Worm (Caenorhabditis elegans) whole organism, L1 larva: ENCODE results near the gene T24C4.3.
A peak's percentile ranks its signal among the peaks of the same experiment; 100 is the strongest.

ENCODE experiments used
- C16A3.4 ChIP-seq: fragments of 150-350 bp; optimal IDR thresholded peaks from 2 replicates; lab custom pipeline; 2014; ENCODE audit warnings: missing biosample characterization, missing genetic modification characterization
- aha-1 ChIP-seq: fragments of 150-350 bp; optimal IDR thresholded peaks from 2 replicates; lab custom pipeline; 2014; ENCODE audit warnings: missing biosample characterization, missing genetic modification characterization
- alr-1 ChIP-seq: fragments of 200-800 bp; sonication (Bioruptor generic); optimal IDR thresholded peaks from 2 replicates; lab custom pipeline; 2018; ENCODE audit warnings: borderline replicate concordance, mild to moderate bottlenecking, missing genetic modification characterization, missing compliant biosample characterization
- ama-1 ChIP-seq: fragments of 150-350 bp; optimal IDR thresholded peaks from 2 replicates; lab custom pipeline; 2014
- blmp-1 ChIP-seq: fragments of 150-350 bp; optimal IDR thresholded peaks from 2 replicates; lab custom pipeline; 2014; ENCODE audit warnings: missing biosample characterization, missing genetic modification characterization
- ceh-8 ChIP-seq: fragments of 200-800 bp; sonication (Bioruptor generic); optimal IDR thresholded peaks from 2 replicates; lab custom pipeline; 2018; ENCODE audit warnings: mild to moderate bottlenecking, missing genetic modification characterization, moderate library complexity, missing compliant biosample characterization
- ceh-82 ChIP-seq, 3 experiments: fragments of 150-350 bp in 1 of 3; sonication (generic microtip) in 2 of 3; optimal IDR thresholded peaks; 2 replicates each; lab custom pipeline; 2014 to 2017; ENCODE audit warnings: missing biosample characterization in 3 of 3, missing genetic modification characterization in 3 of 3
- dpl-1 ChIP-seq, 3 experiments: fragments of 150-350 bp in 2 of 3; sonication (generic microtip) in 1 of 3; optimal IDR thresholded peaks; 2 replicates each; lab custom pipeline; 2014 to 2017; ENCODE audit warnings: missing biosample characterization in 3 of 3, missing genetic modification characterization in 3 of 3, missing genetic modification reagents in 3 of 3
- dsc-1 ChIP-seq: sonication (generic microtip); optimal IDR thresholded peaks from 2 replicates; lab custom pipeline; 2016; ENCODE audit warnings: mild to moderate bottlenecking, missing genetic modification characterization, missing compliant biosample characterization
- efl-1 ChIP-seq, 4 experiments: fragments of 150-350 bp; optimal IDR thresholded peaks in 3 of 4; peaks in 1 of 4; 1 replicate in 1 of 4; 2 replicates in 3 of 4; lab custom pipeline; 2014; ENCODE audit warnings: missing biosample characterization in 2 of 4, missing genetic modification characterization in 2 of 4, missing genetic modification reagents in 2 of 4
- egl-27 ChIP-seq, 2 experiments: fragments of 150-350 bp in 1 of 2; sonication (generic microtip); optimal IDR thresholded peaks; 3 replicates each; lab custom pipeline; 2017 to 2018; ENCODE audit warnings: missing biosample characterization in 2 of 2, missing genetic modification characterization in 2 of 2, missing genetic modification reagents in 2 of 2
- elt-3 ChIP-seq, 6 experiments: fragments of 150-350 bp in 1 of 6; sonication (generic microtip); optimal IDR thresholded peaks; 2 replicates each; lab custom pipeline; 2017 to 2018; ENCODE audit warnings: missing biosample characterization in 6 of 6, missing genetic modification characterization in 6 of 6, inconsistent platforms in 1 of 6
- fkh-8 ChIP-seq: sonication (generic microtip); optimal IDR thresholded peaks from 2 replicates; lab custom pipeline; 2016; ENCODE audit warnings: mild to moderate bottlenecking, missing genetic modification characterization, missing compliant biosample characterization
- fos-1 ChIP-seq: fragments of 150-350 bp; optimal IDR thresholded peaks from 2 replicates; lab custom pipeline; 2014; ENCODE audit warnings: missing biosample characterization, missing genetic modification characterization
- hpl-2 ChIP-seq: fragments of 150-350 bp; optimal IDR thresholded peaks from 2 replicates; lab custom pipeline; 2014; ENCODE audit warnings: missing biosample characterization, missing genetic modification reagents, missing genetic modification characterization
- irx-1 ChIP-seq: sonication (generic microtip); optimal IDR thresholded peaks from 2 replicates; lab custom pipeline; 2016; ENCODE audit warnings: missing genetic modification characterization, missing compliant biosample characterization
- lin-15B ChIP-seq: fragments of 150-350 bp; sonication (generic microtip); optimal IDR thresholded peaks from 3 replicates; lab custom pipeline; 2014; ENCODE audit warnings: missing biosample characterization, missing genetic modification characterization
- lin-35 ChIP-seq, 2 experiments: fragments of 150-350 bp; optimal IDR thresholded peaks; 2 replicates each; lab custom pipeline; 2014; ENCODE audit warnings: missing biosample characterization in 2 of 2, missing genetic modification characterization in 2 of 2, missing genetic modification reagents in 2 of 2
- lir-3 ChIP-seq: sonication (generic microtip); optimal IDR thresholded peaks from 2 replicates; lab custom pipeline; 2016; ENCODE audit warnings: mild to moderate bottlenecking, missing genetic modification characterization, moderate library complexity, missing compliant biosample characterization; ENCODE audit not compliant: poor library complexity
- lsy-2 ChIP-seq, 2 experiments: fragments of 150-350 bp; optimal IDR thresholded peaks; 2 replicates each; lab custom pipeline; 2014; ENCODE audit warnings: missing biosample characterization in 2 of 2, missing genetic modification characterization in 2 of 2
- mef-2 ChIP-seq: fragments of 150-350 bp; optimal IDR thresholded peaks from 2 replicates; lab custom pipeline; 2014; ENCODE audit warnings: missing biosample characterization, missing genetic modification characterization
- nhr-11 ChIP-seq: fragments of 150-350 bp; optimal IDR thresholded peaks from 2 replicates; lab custom pipeline; 2014; ENCODE audit warnings: missing biosample characterization, missing genetic modification characterization
- nhr-20 ChIP-seq: sonication (generic microtip); optimal IDR thresholded peaks from 2 replicates; lab custom pipeline; 2016; ENCODE audit warnings: mild to moderate bottlenecking, missing genetic modification characterization, missing compliant biosample characterization
- nhr-237 ChIP-seq: fragments of 150-350 bp; optimal IDR thresholded peaks from 2 replicates; lab custom pipeline; 2014; ENCODE audit warnings: missing biosample characterization, missing genetic modification characterization
- nhr-47 ChIP-seq: sonication (generic microtip); optimal IDR thresholded peaks from 2 replicates; lab custom pipeline; 2016; ENCODE audit warnings: mild to moderate bottlenecking, missing genetic modification characterization, moderate library complexity, missing compliant biosample characterization
- nhr-85 ChIP-seq: sonication (generic microtip); peaks from one replicate; lab custom pipeline; 2016; ENCODE audit warnings: missing genetic modification characterization, inconsistent platforms, missing compliant biosample characterization
- nhr-90 ChIP-seq: sonication (generic microtip); optimal IDR thresholded peaks from 2 replicates; lab custom pipeline; 2016; ENCODE audit warnings: mild to moderate bottlenecking, missing genetic modification characterization, missing compliant biosample characterization; ENCODE audit not compliant: poor library complexity
- pag-3 ChIP-seq: sonication (generic microtip); optimal IDR thresholded peaks from 2 replicates; lab custom pipeline; 2017; ENCODE audit warnings: missing genetic modification characterization, mild to moderate bottlenecking, missing compliant biosample characterization, antibody characterized with exemption, borderline replicate concordance; ENCODE audit not compliant: insufficient read depth
- rnt-1 ChIP-seq: sonication (generic microtip); optimal IDR thresholded peaks from 2 replicates; lab custom pipeline; 2016; ENCODE audit warnings: mild to moderate bottlenecking, missing genetic modification characterization, moderate library complexity, missing compliant biosample characterization
- skn-1 ChIP-seq: fragments of 150-350 bp; optimal IDR thresholded peaks from 2 replicates; lab custom pipeline; 2014; ENCODE audit warnings: missing biosample characterization, missing genetic modification characterization
- snu-23 ChIP-seq: sonication (generic microtip); optimal IDR thresholded peaks from 2 replicates; lab custom pipeline; 2016; ENCODE audit warnings: missing genetic modification characterization, missing compliant biosample characterization
- sox-4 ChIP-seq: sonication (generic microtip); optimal IDR thresholded peaks from 2 replicates; lab custom pipeline; 2016; ENCODE audit warnings: missing genetic modification characterization, missing compliant biosample characterization
- sptf-1 ChIP-seq: fragments of 150-350 bp; optimal IDR thresholded peaks from 2 replicates; lab custom pipeline; 2014; ENCODE audit warnings: missing biosample characterization, missing genetic modification characterization
- swsn-7 ChIP-seq: sonication (generic microtip); optimal IDR thresholded peaks from 2 replicates; lab custom pipeline; 2016; ENCODE audit warnings: missing genetic modification characterization, missing compliant biosample characterization
- tbx-2 ChIP-seq: sonication (generic microtip); optimal IDR thresholded peaks from 2 replicates; lab custom pipeline; 2016; ENCODE audit warnings: missing genetic modification characterization, missing compliant biosample characterization
- unc-130 ChIP-seq: fragments of 150-350 bp; optimal IDR thresholded peaks from 2 replicates; lab custom pipeline; 2017; ENCODE audit warnings: missing biosample characterization, missing genetic modification characterization, inconsistent platforms
- unc-62 ChIP-seq: fragments of 150-350 bp; optimal IDR thresholded peaks from 2 replicates; lab custom pipeline; 2014; ENCODE audit warnings: missing biosample characterization, missing genetic modification reagents, missing genetic modification characterization
- unc-98 ChIP-seq: fragments of 200-800 bp; sonication (Bioruptor generic); IDR thresholded peaks from 2 replicates; pipeline ENCODE4 v1.3.6; 2022; ENCODE audit warnings: missing genetic modification characterization, missing compliant biosample characterization
- vab-15 ChIP-seq: sonication (generic microtip); optimal IDR thresholded peaks from 2 replicates; lab custom pipeline; 2017; ENCODE audit warnings: missing genotype, mild to moderate bottlenecking, missing genetic modification characterization, missing compliant biosample characterization
- xbp-1 ChIP-seq: sonication (generic microtip); optimal IDR thresholded peaks from 2 replicates; lab custom pipeline; 2016; ENCODE audit warnings: missing genetic modification characterization, missing compliant biosample characterization
- ztf-11 ChIP-seq, 2 experiments: sonication (generic microtip); optimal IDR thresholded peaks; 2 replicates each; lab custom pipeline; 2016 to 2017; ENCODE audit warnings: missing genetic modification characterization in 2 of 2, missing biosample characterization in 1 of 2, missing compliant biosample characterization in 1 of 2
- ztf-4 ChIP-seq: fragments of 150-350 bp; optimal IDR thresholded peaks from 2 replicates; lab custom pipeline; 2014; ENCODE audit warnings: missing biosample characterization, missing genetic modification characterization

T24C4.3 gene

ce11 chrIII:872373-872772 is at the start of gene T24C4.3, which contains the start of gene clc-20:
T24C4.3 (minus strand) TSS chrIII:872473.
clc-20 (plus strand) TSS chrIII:872583.
- TF ChIP-seq dpl-1 (GFP tag; optimal IDR thresholded peaks at IDR 0.05; lab: Kevin White, UChicago) (no peak), xbp-1 (tag; lab: Kevin White, UChicago) (no peak), unc-98 (GFP tag; lab: Robert Waterston, UW) (no peak), aha-1 (tag; lab: Kevin White, UChicago) (no peak), alr-1 (no peak), ceh-82 (tag; optimal IDR thresholded peaks at IDR 0.05; lab: Kevin White, UChicago) (no peak), dsc-1 (tag; lab: Kevin White, UChicago) (peak; percentile 72), vab-15 (tag; lab: Kevin White, UChicago) (no peak), hpl-2 (GFP tag; lab: Kevin White, UChicago) (no peak), lin-35 (GFP tag; optimal IDR thresholded peaks at IDR 0.05; lab: Kevin White, UChicago) (no peak), ztf-11 (tag; optimal IDR thresholded peaks at IDR 0.05; lab: Kevin White, UChicago) (no peak), fkh-8 (tag; lab: Kevin White, UChicago) (peak; percentile 23), ama-1 (lab: Kevin White, UChicago) (no peak), sox-4 (tag; lab: Kevin White, UChicago) (peak; percentile 28), lin-15B (tag; lab: Kevin White, UChicago) (no peak), elt-3 (tag; optimal IDR thresholded peaks at IDR 0.05; lab: Kevin White, UChicago) (no peak)

- TF ChIP-seq nhr-90 (tag; lab: Kevin White, UChicago) = no peak
- no peak for TF ChIP-seq ceh-8
- no peak for TF ChIP-seq mef-2 (tag; lab: Kevin White, UChicago)
- TF ChIP-seq nhr-237 (tag; lab: Kevin White, UChicago) = no peak
- no peak for TF ChIP-seq unc-62 (GFP tag; lab: Kevin White, UChicago)
- no peak for TF ChIP-seq sptf-1
- TF ChIP-seq xbp-1 (tag; lab: Kevin White, UChicago) = no peak
- TF ChIP-seq egl-27 (tag; optimal IDR thresholded peaks at IDR 0.05; lab: Kevin White, UChicago) = no peak
- no peak for TF ChIP-seq rnt-1 (tag; lab: Kevin White, UChicago)
- no peak for TF ChIP-seq lir-3 (tag; lab: Kevin White, UChicago)
- TF ChIP-seq nhr-20 (tag; lab: Kevin White, UChicago) = no peak
These were observed 47.0 kb upstream of the T24C4.3 start, which contains the start of gene F23H11.7 for ce11 chrIII:919322-919721. F23H11.7 (minus strand) TSS chrIII:919422.

ce11 chrIII:916897-917296 is 44.6 kb upstream of the T24C4.3 start, which contains the start of gene idpp-13:
idpp-13 (minus strand) TSS chrIII:916997.
- TF ChIP-seq fos-1 = no peak
- TF ChIP-seq tbx-2 (tag; lab: Kevin White, UChicago) = no peak
- TF ChIP-seq nhr-20 (tag; lab: Kevin White, UChicago) = no peak
- TF ChIP-seq efl-1 (optimal IDR thresholded peaks at IDR 0.05; lab: Kevin White, UChicago) = no peak
- peak in 1 of 2 experiments; percentile 72 for TF ChIP-seq efl-1 (GFP tag; optimal IDR thresholded peaks at IDR 0.05 in 1 of 2; lab: Kevin White, UChicago)

- TF ChIP-seq lsy-2 (tag; optimal IDR thresholded peaks at IDR 0.05; lab: Kevin White, UChicago) = peak; percentile 50 to 82
- TF ChIP-seq nhr-47 = peak; percentile 31
- TF ChIP-seq snu-23 (GFP tag; lab: Kevin White, UChicago) = peak; percentile 44
- TF ChIP-seq sox-4 (tag; lab: Kevin White, UChicago) = no peak
- no peak for TF ChIP-seq nhr-11 (tag; lab: Kevin White, UChicago)
- peak; percentile 1 for TF ChIP-seq nhr-20 (tag; lab: Kevin White, UChicago)
- no peak for TF ChIP-seq alr-1
- no peak for TF ChIP-seq fkh-8 (tag; lab: Kevin White, UChicago)
- no peak for TF ChIP-seq aha-1 (tag; lab: Kevin White, UChicago)
- no peak for TF ChIP-seq nhr-237 (tag; lab: Kevin White, UChicago)
- TF ChIP-seq elt-3 (tag; optimal IDR thresholded peaks at IDR 0.05; lab: Kevin White, UChicago) = peak in 1 of 6 experiments; percentile 5
- no peak for TF ChIP-seq ztf-4
- no peak for TF ChIP-seq hpl-2 (GFP tag; lab: Kevin White, UChicago)
- peak; percentile 57 for TF ChIP-seq blmp-1
- TF ChIP-seq efl-1 (optimal IDR thresholded peaks at IDR 0.05; lab: Kevin White, UChicago) = peak; percentile 24 to 35
- peak; percentile 32 to 79 for TF ChIP-seq efl-1 (GFP tag; optimal IDR thresholded peaks at IDR 0.05 in 1 of 2; lab: Kevin White, UChicago)
- TF ChIP-seq pag-3 (tag; lab: Kevin White, UChicago) = no peak
- peak; percentile 5 for TF ChIP-seq swsn-7 (tag; lab: Kevin White, UChicago)
- peak; percentile 14 for TF ChIP-seq skn-1
- TF ChIP-seq lir-3 (tag; lab: Kevin White, UChicago) = peak; percentile 9
- no peak for TF ChIP-seq irx-1 (tag; lab: Kevin White, UChicago)
- TF ChIP-seq dpl-1 (GFP tag; optimal IDR thresholded peaks at IDR 0.05; lab: Kevin White, UChicago) = peak in 2 of 3 experiments; percentile 27 to 43
- TF ChIP-seq C16A3.4 = peak; percentile 48
- TF ChIP-seq nhr-85 (tag; lab: Kevin White, UChicago) = no peak
- TF ChIP-seq unc-130 (tag; lab: Kevin White, UChicago) = peak; percentile 36
- peak; percentile 33 to 41 for TF ChIP-seq lin-35 (GFP tag; optimal IDR thresholded peaks at IDR 0.05; lab: Kevin White, UChicago)
These were observed 38.5 kb upstream of the T24C4.3 start, which contains the start of the genes F23H11.5 and bra-2 for ce11 chrIII:910540-911311. F23H11.5 (minus strand) TSS chrIII:910590. bra-2 (plus strand) TSS chrIII:911261.
